Worm (Caenorhabditis elegans): ENCODE data around the gene Y77E11A.12.
A peak's percentile ranks its signal among the peaks of the same experiment; 100 is the strongest.

DNA sequence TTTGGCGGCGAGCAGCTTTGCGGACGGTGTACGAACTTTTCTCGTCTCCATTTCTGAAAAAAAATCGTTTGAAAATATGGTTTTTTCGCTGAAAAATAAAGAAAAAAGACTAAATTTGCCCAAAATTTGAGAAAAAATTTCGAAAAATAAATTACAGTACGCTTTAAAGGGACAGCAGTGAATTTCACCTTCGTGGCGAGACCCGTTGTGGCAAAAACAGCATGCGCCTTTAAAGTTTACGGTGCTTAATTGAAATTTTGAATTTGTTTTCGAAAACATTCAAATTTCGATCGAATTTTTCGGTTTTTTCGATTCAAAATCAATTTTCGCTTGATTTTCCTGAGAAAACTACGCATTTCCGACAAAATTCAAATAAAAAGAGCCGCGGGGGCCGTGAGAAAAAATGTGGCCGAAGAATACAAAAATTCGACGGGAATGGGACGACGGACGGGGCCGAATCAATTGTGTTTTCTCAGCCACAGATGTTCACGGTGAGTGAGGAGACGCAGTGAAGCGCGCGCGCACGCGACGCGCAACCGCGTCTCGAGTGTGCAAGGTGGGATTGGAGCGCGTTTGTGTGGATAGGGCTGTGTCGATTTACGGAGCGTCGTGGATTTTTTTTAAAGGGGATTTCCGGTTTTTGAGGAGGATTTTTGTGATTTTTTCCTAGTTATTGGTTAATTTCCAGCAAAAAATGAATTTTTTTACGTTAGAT, 55.0 kb downstream of the Y77E11A.12 start, which contains the start of gene Y77E11A.7:
- TF ChIP-seq unc-62 (GFP tag; optimal IDR thresholded peaks at IDR 0.05), result no peak
- TF ChIP-seq ceh-100 (GFP tag; IDR thresholded peaks at IDR 0.05), result no peak
- peak; percentile 86 for TF ChIP-seq nhr-80 (tag; optimal IDR thresholded peaks at IDR 0.05)

All from whole organism, young adult.